Worm (Caenorhabditis elegans): Measurements from ENCODE around the gene nhr-35.

nhr-35 gene

DNA sequence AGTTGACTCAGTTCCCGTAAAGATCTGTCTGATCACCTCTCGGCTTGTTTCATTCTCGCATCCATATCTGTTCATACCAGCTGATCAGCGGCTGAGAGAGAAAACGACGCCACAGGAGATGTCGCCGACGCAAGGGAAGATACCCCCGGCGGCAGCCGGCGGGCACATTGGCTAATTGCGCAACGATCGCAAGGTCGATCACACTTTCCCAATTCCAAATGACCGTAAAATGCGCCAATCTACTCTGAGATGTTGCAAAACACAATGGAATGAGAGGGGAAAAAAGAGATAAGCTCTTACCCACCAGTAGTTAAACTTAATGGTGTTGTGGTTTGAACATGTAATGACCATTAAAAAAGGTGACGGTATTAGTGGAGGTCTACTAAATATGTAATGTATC is 18.5 kb downstream of the nhr-35 start:
- TF ChIP-seq ref-2 (tag; optimal IDR thresholded peaks at IDR 0.05) (peak; percentile 60), madf-2 (tag; optimal IDR thresholded peaks at IDR 0.05) (no peak)

DNA sequence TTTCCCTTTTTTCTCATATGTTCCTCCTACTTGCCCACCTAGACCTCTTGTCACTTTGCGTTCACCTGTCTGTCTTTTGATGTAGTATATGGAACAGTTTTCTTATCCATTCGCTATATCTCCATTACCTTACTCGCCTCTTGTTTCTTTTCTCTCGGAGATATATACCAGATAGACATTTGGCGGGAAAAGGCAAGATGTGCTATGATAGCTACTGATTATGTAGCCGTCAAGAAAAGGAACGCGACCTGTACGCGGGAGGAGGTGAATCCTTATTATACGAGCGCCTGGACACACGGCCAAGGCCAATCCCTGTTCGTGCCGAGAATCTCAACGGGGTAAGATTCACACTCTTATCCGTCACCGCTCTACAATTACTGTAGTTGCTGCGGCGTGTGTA is 20.5 kb downstream of the nhr-35 start:
- TF ChIP-seq fkh-10 (GFP tag; optimal IDR thresholded peaks at IDR 0.05) = no peak
- no peak for TF ChIP-seq zip-5 (tag; optimal IDR thresholded peaks at IDR 0.05)
- no peak for TF ChIP-seq sox-2 (GFP tag; IDR thresholded peaks at IDR 0.05)
- no peak for TF ChIP-seq hlh-13 (GFP tag; optimal IDR thresholded peaks at IDR 0.05)
- no peak for TF ChIP-seq ttx-3 (tag; optimal IDR thresholded peaks at IDR 0.05)
- TF ChIP-seq pat-9 (tag; optimal IDR thresholded peaks at IDR 0.05) = no peak
- no peak for TF ChIP-seq sox-4 (tag; optimal IDR thresholded peaks at IDR 0.05)
- no peak for TF ChIP-seq gmeb-2 (tag; optimal IDR thresholded peaks at IDR 0.05)
- TF ChIP-seq ceh-22 (tag; optimal IDR thresholded peaks at IDR 0.05) = no peak
- no peak for TF ChIP-seq ceh-34 (tag; optimal IDR thresholded peaks at IDR 0.05)
- TF ChIP-seq madf-2 (tag; optimal IDR thresholded peaks at IDR 0.05) = no peak

DNA sequence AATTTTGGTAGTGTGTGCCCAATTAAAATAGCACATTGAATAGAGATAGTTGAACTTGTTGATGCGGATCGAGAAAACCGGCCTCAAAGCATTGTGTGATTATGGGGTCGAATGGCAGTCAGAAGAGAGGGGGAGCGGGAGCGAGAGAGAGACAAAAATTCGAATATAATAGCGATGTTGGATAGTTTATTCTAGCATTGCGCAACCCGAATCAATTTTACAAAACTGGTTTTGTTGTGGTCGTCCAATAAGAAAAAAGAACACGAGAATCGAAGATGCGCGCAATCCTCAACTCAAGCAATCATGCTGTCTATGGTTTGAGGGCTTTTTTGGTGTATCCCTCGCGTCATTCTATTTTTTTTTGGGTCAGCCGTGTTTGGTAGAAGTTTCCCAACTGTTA is 21.0 kb downstream of the nhr-35 start:
- no peak for TF ChIP-seq ceh-9 (tag; optimal IDR thresholded peaks at IDR 0.05)
- TF ChIP-seq ceh-31 (tag; optimal IDR thresholded peaks at IDR 0.05) = no peak

DNA sequence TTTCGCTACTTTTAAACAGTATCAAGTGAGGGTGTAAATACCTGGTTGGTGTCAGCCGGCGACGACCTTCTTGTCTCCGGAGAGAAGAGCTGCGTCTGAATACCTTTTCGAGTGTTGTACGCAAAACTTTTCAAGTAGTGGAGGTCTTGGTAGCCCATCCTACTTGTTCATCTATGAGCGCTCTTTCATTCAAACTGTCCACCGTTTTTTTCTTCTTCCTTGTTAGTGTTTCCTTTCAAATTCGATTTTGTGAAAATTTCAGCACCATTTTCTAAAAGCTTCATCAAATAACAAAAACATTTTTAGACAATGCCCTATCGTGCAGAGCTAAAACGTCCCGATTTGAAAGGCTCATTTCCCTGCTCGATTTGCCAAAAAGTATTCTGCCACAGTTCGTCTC is 21.9 kb downstream of the nhr-35 start, which contains the start of gene ham-2:
Gene ham-2 (plus strand): TSS at position 301 of the 400 bp plus-strand sequence.
- TF ChIP-seq ref-2 (tag; optimal IDR thresholded peaks at IDR 0.05) = no peak
- TF ChIP-seq unc-3 (GFP tag; conservative IDR thresholded peaks at IDR 0.05) = no peak
- no peak for TF ChIP-seq unc-3 (tag; optimal IDR thresholded peaks at IDR 0.05)
- no peak for TF ChIP-seq pqm-1 (tag; optimal IDR thresholded peaks at IDR 0.05)
- TF ChIP-seq pros-1 (tag; optimal IDR thresholded peaks at IDR 0.05) = no peak
- no peak for TF ChIP-seq hlh-6 (tag; optimal IDR thresholded peaks at IDR 0.05)
- TF ChIP-seq ceh-24 (tag; optimal IDR thresholded peaks at IDR 0.05) = no peak
- TF ChIP-seq pag-3 (tag; optimal IDR thresholded peaks at IDR 0.05; ENCODE audit: borderline replicate concordance) = no peak
- TF ChIP-seq lim-6 (tag; optimal IDR thresholded peaks at IDR 0.05) = no peak
- no peak for TF ChIP-seq npax-4 (tag; optimal IDR thresholded peaks at IDR 0.05)

DNA sequence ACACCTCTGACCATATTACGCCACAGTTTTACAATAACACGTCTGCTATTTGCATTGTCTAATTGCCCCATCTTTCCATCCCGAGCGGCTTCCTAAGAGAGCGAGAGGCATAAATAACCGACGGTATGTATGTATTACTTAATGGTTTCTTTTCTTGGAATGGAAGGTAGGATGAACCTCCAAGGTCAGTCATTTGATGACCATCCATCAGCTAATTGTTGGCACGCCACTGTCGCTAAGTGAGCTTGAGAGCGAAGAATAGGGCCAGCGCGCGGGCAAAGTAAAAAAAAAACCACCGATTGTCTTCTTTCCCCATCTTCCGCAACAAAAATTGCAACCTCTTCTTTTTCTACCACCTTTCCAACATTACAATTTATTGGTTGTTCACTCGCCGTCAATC is 23.5 kb downstream of the nhr-35 start:
- TF ChIP-seq tbx-7 (tag; optimal IDR thresholded peaks at IDR 0.05) (no peak), ceh-2 (tag; optimal IDR thresholded peaks at IDR 0.05) (no peak), pax-1 (tag; optimal IDR thresholded peaks at IDR 0.05) (no peak), ceh-9 (tag; optimal IDR thresholded peaks at IDR 0.05) (no peak), eyg-1 (tag; optimal IDR thresholded peaks at IDR 0.05) (no peak), ets-4 (tag; optimal IDR thresholded peaks at IDR 0.05) (no peak), unc-42 (tag; optimal IDR thresholded peaks at IDR 0.05) (no peak), che-1 (tag; optimal IDR thresholded peaks at IDR 0.05) (no peak), ceh-6 (GFP tag; optimal IDR thresholded peaks at IDR 0.05) (no peak), nhr-11 (tag; optimal IDR thresholded peaks at IDR 0.05) (no peak), pqm-1 (tag; optimal IDR thresholded peaks at IDR 0.05) (no peak), K09A11.1 (tag; optimal IDR thresholded peaks at IDR 0.05; ENCODE audit: insufficient read depth) (no peak), odd-2 (tag; optimal IDR thresholded peaks at IDR 0.05) (no peak), F13H6.1 (tag; optimal IDR thresholded peaks at IDR 0.05) (no peak), pros-1 (tag; optimal IDR thresholded peaks at IDR 0.05) (no peak), rnt-1 (tag; optimal IDR thresholded peaks at IDR 0.05) (no peak), npax-4 (tag; optimal IDR thresholded peaks at IDR 0.05) (no peak)

Data from whole organism, late embryonic.